Fruit fly (Drosophila melanogaster) S2 (cell line): ENCODE measurements around the gene gskt.

Experiments
- CG8478 ChIP-seq: fragments of >200 bp; optimal IDR thresholded peaks from 2 replicates; lab custom pipeline; 2018
- CTCF ChIP-seq, 2 experiments: fragments of >200 bp; optimal IDR thresholded peaks; 2 replicates each; lab custom pipeline; 2018

- TF ChIP-seq CG8478 (lab: Kevin White, UChicago) (no peak), CTCF (optimal IDR thresholded peaks at IDR 0.05; lab: Kevin White, UChicago) (no peak)
Observed at dm6 chr3R:31409627-31410201, 37.5 kb downstream of the gskt start.
